Fruit fly (Drosophila melanogaster) whole organism, embryonic: ENCODE measurements around the gene CG17660.

Experiments
- Antp ChIP-seq: fragments of 200-800 bp; sonication (Bioruptor generic); optimal IDR thresholded peaks from 3 replicates; lab custom pipeline; 2016; ENCODE audit warnings: missing biosample characterization, missing genetic modification characterization
- Bgb ChIP-seq: fragments of 200-800 bp; sonication (Bioruptor generic); IDR thresholded peaks from 2 replicates; pipeline ENCODE4 v1.3.6; 2022; ENCODE audit warnings: missing biosample characterization, missing genetic modification characterization; ENCODE audit not compliant: partially characterized antibody
- CG10267 ChIP-seq: fragments of 200-800 bp; sonication (Bioruptor generic); optimal IDR thresholded peaks from 2 replicates; lab custom pipeline; 2018; ENCODE audit warnings: missing biosample characterization, mild to moderate bottlenecking, missing genetic modification characterization, moderate library complexity
- CG11504 ChIP-seq: fragments of 200-800 bp; sonication (Bioruptor generic); optimal IDR thresholded peaks from 3 replicates; lab custom pipeline; 2019; ENCODE audit warnings: missing biosample characterization, mild to moderate bottlenecking, missing genetic modification characterization, moderate library complexity
- CG11696 ChIP-seq: fragments of 200-800 bp; sonication (Bioruptor generic); IDR thresholded peaks from 2 replicates; pipeline ENCODE4 v1.3.6; 2022; ENCODE audit warnings: missing biosample characterization, missing genetic modification characterization
- CG12659 ChIP-seq: fragments of 200-800 bp; sonication (Bioruptor generic); optimal IDR thresholded peaks from 3 replicates; lab custom pipeline; 2017; ENCODE audit warnings: mild to moderate bottlenecking, missing biosample characterization, missing genetic modification reagents, missing genetic modification characterization
- CG13894 ChIP-seq: fragments of 200-800 bp; sonication (Bioruptor generic); optimal IDR thresholded peaks from 3 replicates; lab custom pipeline; 2018; ENCODE audit warnings: missing biosample characterization, mild to moderate bottlenecking, missing genetic modification characterization, moderate library complexity
- CG14050 ChIP-seq: fragments of 200-800 bp; sonication (Bioruptor generic); IDR thresholded peaks from 3 replicates; pipeline ENCODE4 v1.3.6; 2022; ENCODE audit warnings: missing biosample characterization, missing genetic modification characterization
- CG16813 ChIP-seq: fragments of 200-800 bp; sonication (Bioruptor generic); IDR thresholded peaks from 3 replicates; pipeline ENCODE4 v1.3.6; 2022; ENCODE audit warnings: missing biosample characterization, missing genetic modification characterization; ENCODE audit not compliant: partially characterized antibody
- CG17186 ChIP-seq: fragments of 200-800 bp; sonication (Bioruptor generic); optimal IDR thresholded peaks from 3 replicates; lab custom pipeline; 2017; ENCODE audit warnings: missing biosample characterization, missing genetic modification reagents, missing genetic modification characterization
- CG17361 ChIP-seq: fragments of 200-800 bp; sonication (Bioruptor generic); IDR thresholded peaks from 3 replicates; pipeline ENCODE4 v1.3.6; 2022; ENCODE audit warnings: missing biosample characterization, missing genetic modification characterization
- CG17385 ChIP-seq: fragments of 200-800 bp; sonication (Bioruptor generic); optimal IDR thresholded peaks from 3 replicates; lab custom pipeline; 2018; ENCODE audit warnings: missing biosample characterization, mild to moderate bottlenecking, missing genetic modification characterization
- CG18476 ChIP-seq: fragments of 200-800 bp; sonication (Bioruptor generic); optimal IDR thresholded peaks from 2 replicates; lab custom pipeline; 2016; ENCODE audit warnings: missing biosample characterization, mild to moderate bottlenecking, missing genetic modification characterization
- CG18599 ChIP-seq: fragments of 200-800 bp; sonication (Bioruptor generic); optimal IDR thresholded peaks from 3 replicates; lab custom pipeline; 2017; ENCODE audit warnings: missing biosample characterization, missing genetic modification characterization, mild to moderate bottlenecking, moderate library complexity, missing genetic modification reagents
- CG18619 ChIP-seq: fragments of 200-800 bp; sonication (Bioruptor generic); optimal IDR thresholded peaks from 3 replicates; lab custom pipeline; 2017; ENCODE audit warnings: missing biosample characterization, mild to moderate bottlenecking, missing genetic modification characterization
- CG18764 ChIP-seq: fragments of 200-800 bp; sonication (Bioruptor generic); optimal IDR thresholded peaks from 3 replicates; lab custom pipeline; 2016; ENCODE audit warnings: missing biosample characterization, missing genetic modification characterization
- CG2120 ChIP-seq: fragments of 200-800 bp; sonication (Bioruptor generic); optimal IDR thresholded peaks from 3 replicates; lab custom pipeline; 2016; ENCODE audit warnings: missing biosample characterization, missing genetic modification characterization
- CG32772 ChIP-seq: fragments of 200-800 bp; sonication (Bioruptor generic); IDR thresholded peaks from 2 replicates; pipeline ENCODE4 v1.3.6; 2022; ENCODE audit warnings: missing biosample characterization, missing genetic modification characterization
- CG4424 ChIP-seq: fragments of 200-800 bp; sonication (Bioruptor generic); optimal IDR thresholded peaks from 3 replicates; lab custom pipeline; 2016; ENCODE audit warnings: missing biosample characterization, missing genetic modification characterization
- CG6683 ChIP-seq: fragments of 200-800 bp; sonication (Bioruptor generic); optimal IDR thresholded peaks from 2 replicates; lab custom pipeline; 2017; ENCODE audit warnings: missing biosample characterization, mild to moderate bottlenecking, missing genetic modification characterization, missing genetic modification reagents
- CG7556 ChIP-seq: fragments of 200-800 bp; sonication (Bioruptor generic); optimal IDR thresholded peaks from 2 replicates; lab custom pipeline; 2017; ENCODE audit warnings: missing biosample characterization, mild to moderate bottlenecking, missing genetic modification characterization
- CG9797 ChIP-seq: fragments of 200-800 bp; sonication (Bioruptor generic); optimal IDR thresholded peaks from 3 replicates; lab custom pipeline; 2018; ENCODE audit warnings: missing biosample characterization, mild to moderate bottlenecking, missing genetic modification characterization
- Dref ChIP-seq: fragments of 200-800 bp; sonication (Bioruptor generic); IDR thresholded peaks from 2 replicates; pipeline ENCODE4 v1.3.6; 2022; ENCODE audit warnings: missing biosample characterization, missing genetic modification characterization
- Drgx ChIP-seq: fragments of 200-800 bp; sonication (Bioruptor generic); IDR thresholded peaks from 2 replicates; pipeline ENCODE4 v1.3.6; 2022; ENCODE audit warnings: missing biosample characterization, missing genetic modification characterization
- ERR ChIP-seq: fragments of 200-800 bp; sonication (Bioruptor generic); optimal IDR thresholded peaks from 2 replicates; lab custom pipeline; 2016; ENCODE audit warnings: missing biosample characterization, missing genetic modification characterization
- GATAe ChIP-seq: fragments of 200-800 bp; sonication (Bioruptor generic); conservative IDR thresholded peaks from 2 replicates; pipeline ENCODE4 v1.3.6; 2022; ENCODE audit warnings: missing biosample characterization, missing genetic modification characterization
- Hmx ChIP-seq: fragments of 200-800 bp; sonication (Bioruptor generic); optimal IDR thresholded peaks from 2 replicates; lab custom pipeline; 2016; ENCODE audit warnings: missing biosample characterization, missing genetic modification characterization
- Hr3 ChIP-seq: fragments of 200-800 bp; sonication (Bioruptor generic); optimal IDR thresholded peaks from 3 replicates; lab custom pipeline; 2016; ENCODE audit warnings: missing biosample characterization, missing genetic modification characterization
- Mrtf ChIP-seq: fragments of 200-800 bp; sonication (Bioruptor generic); IDR thresholded peaks from 3 replicates; pipeline ENCODE4 v1.3.6; 2022; ENCODE audit warnings: missing biosample characterization, missing genetic modification characterization
- NC2β ChIP-seq: fragments of 200-800 bp; sonication (Bioruptor generic); optimal IDR thresholded peaks from 2 replicates; lab custom pipeline; 2016; ENCODE audit warnings: missing biosample characterization, missing genetic modification characterization
- Oli ChIP-seq: fragments of 200-800 bp; sonication (Bioruptor generic); optimal IDR thresholded peaks from 2 replicates; lab custom pipeline; 2018; ENCODE audit warnings: missing biosample characterization, mild to moderate bottlenecking, missing genetic modification characterization, moderate library complexity
- Opbp ChIP-seq: fragments of 200-800 bp; sonication (Bioruptor generic); IDR thresholded peaks from 3 replicates; pipeline ENCODE4 v1.3.6; 2022; ENCODE audit warnings: missing biosample characterization, missing genetic modification characterization; ENCODE audit not compliant: partially characterized antibody
- Spps ChIP-seq: fragments of 200-800 bp; sonication (Bioruptor generic); optimal IDR thresholded peaks from 2 replicates; lab custom pipeline; 2018; ENCODE audit warnings: missing biosample characterization, mild to moderate bottlenecking, missing genetic modification characterization
- Stat92E ChIP-seq, 3 experiments: fragments of >200 bp in 2 of 3; fragments of 200-800 bp in 1 of 3; sonication (Bioruptor generic) in 1 of 3; optimal IDR thresholded peaks; 2 replicates each; lab custom pipeline; 2017 to 2019; ENCODE audit warnings: missing biosample characterization in 3 of 3, missing genetic modification characterization in 3 of 3, mild to moderate bottlenecking in 1 of 3, moderate library complexity in 1 of 3
- abd-A ChIP-seq: fragments of 200-800 bp; sonication (Bioruptor generic); optimal IDR thresholded peaks from 3 replicates; lab custom pipeline; 2019; ENCODE audit warnings: missing biosample characterization, mild to moderate bottlenecking, missing genetic modification characterization, moderate library complexity
- al ChIP-seq: fragments of 200-800 bp; sonication (Bioruptor generic); IDR thresholded peaks from 2 replicates; pipeline ENCODE4 v1.3.6; 2022; ENCODE audit warnings: missing biosample characterization, missing genetic modification characterization
- amos ChIP-seq: fragments of 200-800 bp; sonication (Bioruptor generic); IDR thresholded peaks from 2 replicates; pipeline ENCODE4 v1.3.6; 2022; ENCODE audit warnings: missing biosample characterization, missing genetic modification characterization; ENCODE audit not compliant: partially characterized antibody
- aop ChIP-seq: fragments of 200-800 bp; sonication (Bioruptor generic); IDR thresholded peaks from 2 replicates; pipeline ENCODE4 v1.3.6; 2022; ENCODE audit warnings: missing biosample characterization, missing genetic modification characterization
- danr ChIP-seq: fragments of 200-800 bp; sonication (Bioruptor generic); IDR thresholded peaks from 2 replicates; pipeline ENCODE4 v1.3.6; 2022; ENCODE audit warnings: missing biosample characterization, missing genetic modification characterization
- gro ChIP-seq: fragments of 200-800 bp; sonication (Bioruptor generic); optimal IDR thresholded peaks from 2 replicates; lab custom pipeline; 2016; ENCODE audit warnings: missing biosample characterization, missing genetic modification characterization
- h ChIP-seq: fragments of >200 bp; optimal IDR thresholded peaks from 2 replicates; lab custom pipeline; 2017
- hbn ChIP-seq: fragments of 200-800 bp; sonication (Bioruptor generic); IDR thresholded peaks from 2 replicates; pipeline ENCODE4 v1.3.6; 2022; ENCODE audit warnings: missing biosample characterization, missing genetic modification characterization; ENCODE audit not compliant: partially characterized antibody
- inv ChIP-seq: fragments of 200-800 bp; sonication (Bioruptor generic); IDR thresholded peaks from 2 replicates; pipeline ENCODE4 v1.3.6; 2022; ENCODE audit warnings: missing biosample characterization, missing genetic modification characterization; ENCODE audit not compliant: partially characterized antibody
- jing ChIP-seq: fragments of 200-800 bp; sonication (Bioruptor generic); optimal IDR thresholded peaks from 2 replicates; lab custom pipeline; 2018; ENCODE audit warnings: missing biosample characterization, mild to moderate bottlenecking, missing genetic modification characterization
- ken ChIP-seq: fragments of 200-800 bp; sonication (Bioruptor generic); IDR thresholded peaks from 3 replicates; pipeline ENCODE4 v1.3.6; 2022; ENCODE audit warnings: missing biosample characterization, missing genetic modification characterization
- mld ChIP-seq: fragments of 200-800 bp; sonication (Bioruptor generic); IDR thresholded peaks from 3 replicates; pipeline ENCODE4 v1.3.6; 2022; ENCODE audit warnings: missing biosample characterization, missing genetic modification characterization; ENCODE audit not compliant: partially characterized antibody
- onecut ChIP-seq: fragments of 200-800 bp; sonication (Bioruptor generic); IDR thresholded peaks from 2 replicates; pipeline ENCODE4 v1.3.6; 2022; ENCODE audit warnings: missing biosample characterization, missing genetic modification characterization
- ro ChIP-seq: fragments of 200-800 bp; sonication (Bioruptor generic); IDR thresholded peaks from 2 replicates; pipeline ENCODE4 v1.3.6; 2022; ENCODE audit warnings: missing biosample characterization, missing genetic modification characterization
- slp2 ChIP-seq: fragments of 200-800 bp; sonication (Bioruptor generic); optimal IDR thresholded peaks from 2 replicates; lab custom pipeline; 2016; ENCODE audit warnings: missing biosample characterization, missing genetic modification characterization
- usp ChIP-seq: fragments of >200 bp; optimal IDR thresholded peaks from 2 replicates; lab custom pipeline; 2017; ENCODE audit warnings: missing biosample characterization, missing genetic modification characterization
- z ChIP-seq: fragments of 200-800 bp; sonication (Bioruptor generic); IDR thresholded peaks from 3 replicates; pipeline ENCODE4 v1.3.6; 2022; ENCODE audit warnings: missing biosample characterization, missing genetic modification characterization

The CG17660 gene

DNA sequence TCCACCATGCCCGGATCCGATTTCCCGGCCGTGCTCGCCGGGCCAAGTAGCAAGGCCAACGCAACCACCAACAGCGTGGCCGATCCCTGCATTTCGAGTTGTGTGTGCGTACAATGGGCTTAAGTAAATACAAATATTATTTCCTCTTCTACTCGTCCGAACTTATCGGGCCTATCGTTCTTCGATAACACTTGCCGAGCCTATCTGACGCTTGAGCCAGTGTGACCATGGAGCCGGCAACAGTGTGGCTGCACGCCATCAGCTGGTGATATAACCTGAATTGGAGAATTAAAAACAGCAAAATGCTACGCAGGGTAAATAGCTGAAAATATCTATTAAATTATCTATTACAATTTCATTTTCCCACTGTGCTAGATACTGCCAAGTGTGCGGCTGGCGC, at the start of gene CG17660, which contains the start of gene mRpL48 (continued):
- TF ChIP-seq z (GFP tag; lab: Robert Waterston, UW) (no peak), ro (GFP tag; lab: Robert Waterston, UW) (no peak), Mrtf (GFP tag; lab: Robert Waterston, UW) (peak; percentile 13; the same call in 1 of the 3 replicates), CG16813 (GFP tag; lab: Robert Waterston, UW) (peak; percentile 70), CG2120 (GFP tag; lab: Kevin White, UChicago) (peak; percentile 42), jing (GFP tag; lab: Kevin White, UChicago) (no peak), CG18599 (no peak), amos (GFP tag; lab: Robert Waterston, UW) (peak; percentile 76; the same call in 1 of the 2 replicates), CG4424 (no peak), al (GFP tag; lab: Robert Waterston, UW) (no peak), CG9797 (GFP tag; lab: Kevin White, UChicago) (peak; percentile 97), inv (peak; percentile 52), CG6683 (GFP tag; lab: Kevin White, UChicago) (no peak), NC2β (GFP tag; lab: Kevin White, UChicago) (peak; percentile 57), CG18619 (GFP tag; lab: Kevin White, UChicago) (no peak), Drgx (GFP tag; lab: Robert Waterston, UW) (no peak), onecut (GFP tag; lab: Robert Waterston, UW) (no peak), hbn (GFP tag; lab: Robert Waterston, UW) (peak; percentile 43; the same call in 1 of the 2 replicates), aop (GFP tag; lab: Robert Waterston, UW) (no peak), CG17361 (no peak), Bgb (peak; percentile 79), CG17385 (GFP tag; lab: Kevin White, UChicago) (peak; percentile 56), CG18476 (GFP tag; lab: Kevin White, UChicago) (no peak), abd-A (tag; lab: Kevin White, UChicago) (no peak), Dref (GFP tag; lab: Robert Waterston, UW) (peak; percentile 95), Hr3 (GFP tag; lab: Kevin White, UChicago) (no peak), Hmx (GFP tag; lab: Kevin White, UChicago) (no peak), Oli (tag; lab: Kevin White, UChicago) (no peak), ken (GFP tag; lab: Robert Waterston, UW) (no peak), CG11504 (tag; lab: Kevin White, UChicago) (no peak), gro (peak; percentile 62), usp (no peak), ERR (GFP tag; lab: Kevin White, UChicago) (peak; percentile 33), CG10267 (peak; percentile 43), GATAe (no peak), Opbp (peak; percentile 67; the same call in 2 of the 3 replicates), h (lab: Kevin White, UChicago) (no peak), CG12659 (GFP tag; lab: Kevin White, UChicago) (peak; percentile 70), CG11696 (GFP tag; lab: Robert Waterston, UW) (no peak), CG14050 (GFP tag; lab: Robert Waterston, UW) (no peak), slp2 (GFP tag; lab: Kevin White, UChicago) (no peak), Stat92E (GFP tag; optimal IDR thresholded peaks at IDR 0.05; lab: Kevin White, UChicago) (no peak), Antp (GFP tag; lab: Kevin White, UChicago) (no peak), CG13894 (tag; lab: Kevin White, UChicago) (no peak), CG32772 (GFP tag; lab: Robert Waterston, UW) (no peak), CG7556 (no peak), danr (GFP tag; lab: Robert Waterston, UW) (no peak), CG17186 (GFP tag; lab: Kevin White, UChicago) (peak; percentile 74), CG18764 (GFP tag; lab: Kevin White, UChicago) (no peak), mld (GFP tag; lab: Robert Waterston, UW) (peak; percentile 72; the same call in 2 of the 3 replicates), Spps (no peak)
